Worm (Caenorhabditis elegans): ENCODE measurements around the gene clec-79.

The clec-79 gene

ce11 chrIV:4019836-4020235 lies 46.7 kb downstream of the clec-79 start:
- TF ChIP-seq unc-62 (GFP tag; optimal IDR thresholded peaks at IDR 0.05), result no peak

- no peak for TF ChIP-seq unc-62 (GFP tag; optimal IDR thresholded peaks at IDR 0.05)
Measured at ce11 chrIV:4021847-4022780, 49.0 kb downstream of the clec-79 start.

- no peak for TF ChIP-seq unc-62 (GFP tag; optimal IDR thresholded peaks at IDR 0.05)
Measured at ce11 chrIV:4024159-4025004, 51.2 kb downstream of the clec-79 start.
